Fruit fly (Drosophila melanogaster) whole organism, prepupa: ENCODE measurements around the gene CG5776.
A peak's percentile ranks its signal among the peaks of the same experiment; 100 is the strongest.

Experiments used
- Blimp-1 ChIP-seq: fragments of 200-800 bp; sonication (Bioruptor generic); optimal IDR thresholded peaks from 3 replicates; lab custom pipeline; 2017; ENCODE audit warnings: missing biosample characterization, missing genetic modification characterization, mild to moderate bottlenecking, moderate library complexity, missing genetic modification reagents
- CG11294 ChIP-seq: fragments of 200-800 bp; sonication (Bioruptor generic); IDR thresholded peaks from 2 replicates; pipeline ENCODE4 v1.3.6; 2022; ENCODE audit warnings: missing biosample characterization, missing genetic modification characterization
- CG11762 ChIP-seq: fragments of 200-800 bp; sonication (Bioruptor generic); optimal IDR thresholded peaks from 3 replicates; lab custom pipeline; 2016; ENCODE audit warnings: missing biosample characterization, missing genetic modification characterization; ENCODE audit not compliant: insufficient read depth
- CG11902 ChIP-seq: fragments of 200-800 bp; sonication (Bioruptor generic); optimal IDR thresholded peaks from 3 replicates; lab custom pipeline; 2016; ENCODE audit warnings: missing biosample characterization, missing genetic modification characterization
- CG16779 ChIP-seq: fragments of 200-800 bp; sonication (Bioruptor generic); optimal IDR thresholded peaks from 3 replicates; lab custom pipeline; 2017; ENCODE audit warnings: missing biosample characterization, mild to moderate bottlenecking, missing genetic modification characterization
- CG3032 ChIP-seq: fragments of 200-800 bp; optimal IDR thresholded peaks from 2 replicates; lab custom pipeline; 2019; ENCODE audit warnings: missing biosample characterization, mild to moderate bottlenecking, missing genetic modification characterization, moderate library complexity
- CG31627 ChIP-seq: fragments of 200-800 bp; sonication (Bioruptor generic); optimal IDR thresholded peaks from 3 replicates; lab custom pipeline; 2016; ENCODE audit warnings: missing biosample characterization, missing genetic modification characterization
- CG34406 ChIP-seq: fragments of 200-800 bp; sonication (Bioruptor generic); optimal IDR thresholded peaks from 3 replicates; lab custom pipeline; 2016; ENCODE audit warnings: missing biosample characterization, missing genetic modification characterization
- CG3919 ChIP-seq: fragments of 200-800 bp; sonication (Bioruptor generic); optimal IDR thresholded peaks from 3 replicates; lab custom pipeline; 2016; ENCODE audit warnings: missing biosample characterization, missing genetic modification characterization
- CG6808 ChIP-seq: fragments of 200-800 bp; sonication (Bioruptor generic); optimal IDR thresholded peaks from 3 replicates; lab custom pipeline; 2017; ENCODE audit warnings: missing biosample characterization, missing genetic modification characterization, mild to moderate bottlenecking, moderate library complexity, missing genetic modification reagents
- CG7368 ChIP-seq: fragments of 200-800 bp; sonication (Bioruptor generic); optimal IDR thresholded peaks from 3 replicates; lab custom pipeline; 2016; ENCODE audit warnings: missing biosample characterization, missing genetic modification characterization
- CG8119 ChIP-seq: fragments of 200-800 bp; sonication (Bioruptor generic); IDR thresholded peaks from 3 replicates; pipeline ENCODE4 v1.3.6; 2022; ENCODE audit warnings: missing biosample characterization, missing genetic modification characterization
- CG9139 ChIP-seq: fragments of 200-800 bp; sonication (Bioruptor generic); optimal IDR thresholded peaks from 3 replicates; lab custom pipeline; 2017; ENCODE audit warnings: missing biosample characterization, mild to moderate bottlenecking, missing genetic modification characterization
- Eip75B ChIP-seq: fragments of 200-800 bp; sonication (Bioruptor generic); optimal IDR thresholded peaks from 3 replicates; lab custom pipeline; 2016; ENCODE audit warnings: missing biosample characterization, missing genetic modification characterization
- Eip93F ChIP-seq: fragments of 200-800 bp; sonication (Bioruptor generic); optimal IDR thresholded peaks from 2 replicates; lab custom pipeline; 2016; ENCODE audit warnings: missing biosample characterization, mild to moderate bottlenecking, missing genetic modification characterization
- Ets21C ChIP-seq: fragments of 200-800 bp; sonication (Bioruptor generic); optimal IDR thresholded peaks from 3 replicates; lab custom pipeline; 2016; ENCODE audit warnings: missing biosample characterization, missing genetic modification characterization
- Ets96B ChIP-seq: fragments of 200-800 bp; optimal IDR thresholded peaks from 2 replicates; lab custom pipeline; 2019; ENCODE audit warnings: missing biosample characterization, mild to moderate bottlenecking, missing genetic modification characterization, moderate library complexity
- Gug ChIP-seq: fragments of 200-800 bp; sonication (Bioruptor generic); IDR thresholded peaks from 2 replicates; pipeline ENCODE4 v1.3.6; 2022; ENCODE audit warnings: missing biosample characterization, missing genetic modification characterization
- Hr38 ChIP-seq: sonication (Bioruptor generic); optimal IDR thresholded peaks from 2 replicates; lab custom pipeline; 2016; ENCODE audit warnings: missing biosample characterization, missing genetic modification characterization
- Hr39 ChIP-seq: fragments of 200-800 bp; sonication (Bioruptor generic); optimal IDR thresholded peaks from 2 replicates; lab custom pipeline; 2016; ENCODE audit warnings: missing biosample characterization, missing genetic modification characterization
- Lpt ChIP-seq: fragments of 200-800 bp; sonication (Bioruptor generic); optimal IDR thresholded peaks from 3 replicates; lab custom pipeline; 2016; ENCODE audit warnings: missing biosample characterization, missing genetic modification characterization
- Met ChIP-seq: fragments of 200-800 bp; sonication (Bioruptor generic); optimal IDR thresholded peaks from 3 replicates; lab custom pipeline; 2016; ENCODE audit warnings: missing biosample characterization, missing genetic modification characterization
- OdsH ChIP-seq: fragments of 200-800 bp; sonication (Bioruptor generic); optimal IDR thresholded peaks from 3 replicates; lab custom pipeline; 2016; ENCODE audit warnings: missing biosample characterization, missing genetic modification characterization
- Smox ChIP-seq: fragments of 200-800 bp; sonication (Bioruptor generic); optimal IDR thresholded peaks from 3 replicates; lab custom pipeline; 2016; ENCODE audit warnings: missing biosample characterization, missing genetic modification characterization
- Sox14 ChIP-seq: fragments of 200-800 bp; sonication (Bioruptor generic); optimal IDR thresholded peaks from 3 replicates; lab custom pipeline; 2016; ENCODE audit warnings: missing biosample characterization, missing genetic modification characterization
- achi ChIP-seq: fragments of 200-800 bp; sonication (Bioruptor generic); optimal IDR thresholded peaks from 3 replicates; lab custom pipeline; 2016; ENCODE audit warnings: missing biosample characterization, missing genetic modification characterization
- acj6 ChIP-seq: fragments of 200-800 bp; sonication (Bioruptor generic); optimal IDR thresholded peaks from 3 replicates; lab custom pipeline; 2016; ENCODE audit warnings: missing biosample characterization, missing genetic modification characterization
- dsx ChIP-seq: fragments of 200-800 bp; optimal IDR thresholded peaks from 3 replicates; lab custom pipeline; 2019; ENCODE audit warnings: missing biosample characterization, mild to moderate bottlenecking, missing genetic modification characterization, moderate library complexity; ENCODE audit not compliant: poor library complexity, severe bottlenecking
- eg ChIP-seq: fragments of 200-800 bp; sonication (Bioruptor generic); IDR thresholded peaks from 3 replicates; pipeline ENCODE4 v1.3.6; 2022; ENCODE audit warnings: missing biosample characterization, missing genetic modification characterization
- fkh ChIP-seq: fragments of 200-800 bp; sonication (Bioruptor generic); optimal IDR thresholded peaks from 3 replicates; lab custom pipeline; 2017; ENCODE audit warnings: missing biosample characterization, mild to moderate bottlenecking, missing genetic modification characterization, moderate library complexity
- pdm3 ChIP-seq: fragments of 200-800 bp; sonication (Bioruptor generic); optimal IDR thresholded peaks from 3 replicates; lab custom pipeline; 2016; ENCODE audit warnings: missing biosample characterization, missing genetic modification characterization
- salr ChIP-seq, 2 experiments: fragments of 200-800 bp; sonication (Bioruptor generic); optimal IDR thresholded peaks; 3 replicates each; lab custom pipeline; 2016 to 2018; ENCODE audit warnings: missing biosample characterization in 2 of 2, missing genetic modification characterization in 2 of 2, mild to moderate bottlenecking in 1 of 2
- spab ChIP-seq: fragments of 200-800 bp; sonication (Bioruptor generic); optimal IDR thresholded peaks from 2 replicates; lab custom pipeline; 2017; ENCODE audit warnings: missing biosample characterization, mild to moderate bottlenecking, missing genetic modification characterization, missing genetic modification reagents
- ss ChIP-seq, 2 experiments: fragments of 200-800 bp; sonication (Bioruptor generic); optimal IDR thresholded peaks; 2 replicates in 1 of 2; 3 replicates in 1 of 2; lab custom pipeline; 2017 to 2018; ENCODE audit warnings: mild to moderate bottlenecking in 2 of 2, missing biosample characterization in 2 of 2, missing genetic modification characterization in 2 of 2, moderate library complexity in 1 of 2
- vri ChIP-seq: fragments of 200-800 bp; sonication (Bioruptor generic); optimal IDR thresholded peaks from 3 replicates; lab custom pipeline; 2016; ENCODE audit warnings: missing biosample characterization, mild to moderate bottlenecking, missing genetic modification characterization

CG5776 gene

DNA sequence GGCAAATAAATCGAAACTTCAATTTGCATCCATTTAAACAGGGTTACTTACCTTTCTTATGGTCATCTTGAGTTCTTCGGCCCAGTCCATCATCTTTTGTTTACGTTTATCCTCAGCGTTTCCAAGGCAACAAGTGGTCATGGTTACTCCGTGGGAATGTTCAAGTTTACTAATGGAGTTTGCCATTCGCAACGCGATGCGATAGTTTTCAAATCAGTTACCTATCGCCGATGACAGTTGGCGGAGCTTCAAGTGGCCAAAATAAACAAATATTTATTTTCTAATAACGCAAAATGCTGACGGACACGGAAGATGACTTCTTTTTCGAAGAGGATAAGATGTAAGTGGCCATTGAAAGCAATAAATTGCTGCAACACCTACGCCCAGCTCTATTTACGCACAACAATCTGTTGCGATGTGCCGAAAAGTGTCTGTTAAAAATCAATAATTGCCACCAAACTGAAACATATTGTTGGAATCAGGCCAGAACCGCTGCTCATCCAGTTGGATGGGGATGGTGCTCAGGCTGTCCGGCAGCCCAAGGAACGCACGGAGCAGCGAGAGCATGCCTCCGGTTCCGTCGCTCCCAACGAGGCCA, 9.3 kb downstream of the CG5776 start, which contains the start of the genes IFT43 and PICK1:
Gene IFT43 (minus strand): TSS at position 166 of the 598 bp plus-strand sequence.
Gene PICK1 (plus strand): TSS at position 211 of the 598 bp plus-strand sequence.
- TF ChIP-seq Eip93F (GFP tag; lab: Kevin White, UChicago) (no peak), fkh (GFP tag; lab: Kevin White, UChicago) (peak; percentile 95)

DNA sequence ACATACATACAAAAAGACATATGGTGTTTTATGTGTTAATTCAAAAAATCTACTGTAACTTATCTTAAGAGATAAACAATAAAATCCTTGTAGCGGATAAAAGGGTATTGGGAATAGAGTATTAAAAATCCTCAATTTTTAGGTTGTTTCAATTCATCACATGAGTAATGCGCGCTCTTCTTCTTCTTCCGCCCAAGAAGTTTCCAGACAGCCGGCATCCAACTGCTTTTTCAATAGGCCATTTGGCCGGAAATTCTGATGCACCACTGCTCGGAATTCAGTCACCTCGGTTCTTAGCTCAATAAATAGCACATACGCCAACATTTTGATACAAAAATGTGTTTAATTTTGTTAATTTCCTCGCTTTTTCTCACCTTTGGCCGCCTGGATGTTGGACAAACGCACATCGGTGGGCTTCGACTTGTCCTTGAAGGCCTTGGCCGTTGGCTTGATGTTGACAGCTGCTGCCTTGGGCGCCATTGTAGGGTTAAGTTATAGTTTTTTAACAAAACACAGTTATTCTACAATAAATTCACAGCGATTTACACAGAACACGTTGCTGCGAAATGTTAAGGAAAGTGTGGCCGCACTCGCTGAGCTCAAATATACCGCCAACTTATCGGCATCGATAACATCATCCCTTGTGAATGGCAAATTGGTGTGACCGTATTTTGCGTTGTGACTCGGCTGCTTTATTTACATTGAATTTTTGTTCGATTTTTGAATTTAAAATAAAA, 11.7 kb downstream of the CG5776 start, which contains the start of the genes CCT4 and CG6153:
Gene CCT4 (minus strand): TSS at position 592 of the 737 bp plus-strand sequence.
Gene CG6153 (plus strand): TSS at position 651 of the 737 bp plus-strand sequence.
- no peak for TF ChIP-seq Eip93F (GFP tag; lab: Kevin White, UChicago)
- peak; percentile 93 for TF ChIP-seq fkh (GFP tag; lab: Kevin White, UChicago)
- TF ChIP-seq eg: no peak

DNA sequence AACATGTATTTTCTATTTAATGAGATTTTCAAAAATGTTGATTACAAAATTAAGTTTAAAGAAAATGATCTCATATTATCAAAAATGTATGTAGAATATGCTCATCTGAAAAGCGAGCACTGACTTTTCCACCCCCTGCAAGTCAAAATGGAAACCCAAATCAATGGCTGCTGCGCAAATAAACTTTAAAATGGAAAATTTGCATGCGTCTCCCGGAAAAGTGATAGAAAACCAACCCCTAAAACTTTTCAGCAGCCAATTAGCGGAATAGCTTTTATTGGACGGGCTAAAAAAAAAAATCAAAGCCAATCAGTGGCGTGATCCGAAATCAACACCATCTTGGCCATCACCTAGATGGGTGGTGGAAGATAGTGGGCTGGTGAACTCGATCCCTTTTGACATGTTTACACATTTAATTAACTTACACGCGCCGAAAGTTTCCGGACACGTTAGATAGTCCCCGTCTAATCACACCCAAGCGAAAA, 14.9 kb downstream of the CG5776 start:
- TF ChIP-seq CG8119 (GFP tag; lab: Robert Waterston, UW): no peak
- TF ChIP-seq eg: no peak
- TF ChIP-seq acj6 (GFP tag; lab: Kevin White, UChicago): no peak
- no peak for TF ChIP-seq Sox14 (GFP tag; lab: Kevin White, UChicago)
- TF ChIP-seq Met: no peak
- TF ChIP-seq dsx: no peak
- no peak for TF ChIP-seq CG9139 (GFP tag; lab: Kevin White, UChicago)
- no peak for TF ChIP-seq CG6808 (GFP tag; lab: Kevin White, UChicago)
- TF ChIP-seq CG16779: no peak
- TF ChIP-seq achi (GFP tag; lab: Kevin White, UChicago): no peak

DNA sequence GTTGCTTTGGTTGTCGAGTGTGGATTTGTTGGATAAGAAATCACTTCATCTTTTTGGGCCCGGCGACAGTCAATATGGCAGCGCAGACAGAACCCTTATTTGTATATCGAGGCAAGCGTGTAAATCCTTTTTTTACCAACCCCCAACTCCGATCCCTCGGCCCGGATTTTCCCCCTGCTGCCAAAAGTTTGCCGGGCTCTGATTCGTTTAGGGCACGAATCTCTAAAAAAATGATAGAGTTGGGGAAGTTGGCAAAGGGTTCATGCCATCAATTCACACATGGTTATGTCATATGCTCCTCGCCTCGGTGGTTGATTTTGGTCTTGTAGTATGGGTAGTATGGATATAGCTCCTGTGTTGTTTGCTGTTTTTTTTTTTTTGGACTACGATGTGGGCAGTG, 17.4 kb downstream of the CG5776 start:
- TF ChIP-seq salr (GFP tag; optimal IDR thresholded peaks at IDR 0.05; lab: Kevin White, UChicago) (no peak), CG11902 (GFP tag; lab: Kevin White, UChicago) (no peak), Gug (GFP tag; lab: Robert Waterston, UW) (no peak), spab (GFP tag; lab: Kevin White, UChicago) (no peak), Ets21C (GFP tag; lab: Kevin White, UChicago) (no peak), Blimp-1 (GFP tag; lab: Kevin White, UChicago) (no peak), eg (no peak), ss (GFP tag; optimal IDR thresholded peaks at IDR 0.05; lab: Kevin White, UChicago) (no peak), Eip75B (GFP tag; lab: Kevin White, UChicago) (no peak), CG34406 (GFP tag; lab: Kevin White, UChicago) (no peak), fkh (GFP tag; lab: Kevin White, UChicago) (no peak), CG7368 (no peak)

DNA sequence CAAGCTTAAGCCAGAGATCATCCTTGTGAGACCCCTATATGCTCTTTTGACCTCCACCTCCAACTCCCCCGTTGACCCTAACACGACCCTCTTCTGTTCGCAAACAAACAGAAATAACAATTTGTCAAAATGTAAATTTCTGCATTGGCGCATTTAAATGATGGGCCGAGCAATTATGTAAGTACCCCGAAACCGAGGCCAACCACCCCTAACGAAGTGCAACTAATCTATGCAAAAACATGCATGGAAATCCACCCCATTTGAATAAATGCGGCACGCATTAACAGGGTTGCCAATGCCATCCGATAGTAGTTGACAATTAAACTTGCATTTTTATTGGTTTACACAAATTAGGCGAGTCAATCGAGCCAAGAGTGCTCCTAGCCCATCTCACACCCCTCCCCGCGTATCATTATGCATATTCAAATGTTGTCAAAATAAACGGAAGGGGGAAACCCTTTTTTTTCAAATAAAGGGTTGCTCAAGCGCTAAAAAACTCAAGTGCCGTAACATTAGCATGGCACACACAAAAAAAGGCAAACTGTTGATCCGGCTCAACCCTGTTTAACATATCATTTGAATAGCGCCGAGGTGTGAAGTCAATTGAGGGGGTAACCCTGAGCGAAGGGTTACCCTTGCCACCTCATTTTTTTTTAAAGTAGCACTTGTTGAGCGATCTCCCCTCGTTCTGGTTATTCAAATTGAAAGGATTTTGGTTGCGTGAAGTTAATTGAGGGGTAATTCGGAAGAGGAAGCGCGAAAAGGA, 22.5 kb downstream of the CG5776 start:
- peak; percentile 19 for TF ChIP-seq Hr39
- TF ChIP-seq CG31627: no peak

DNA sequence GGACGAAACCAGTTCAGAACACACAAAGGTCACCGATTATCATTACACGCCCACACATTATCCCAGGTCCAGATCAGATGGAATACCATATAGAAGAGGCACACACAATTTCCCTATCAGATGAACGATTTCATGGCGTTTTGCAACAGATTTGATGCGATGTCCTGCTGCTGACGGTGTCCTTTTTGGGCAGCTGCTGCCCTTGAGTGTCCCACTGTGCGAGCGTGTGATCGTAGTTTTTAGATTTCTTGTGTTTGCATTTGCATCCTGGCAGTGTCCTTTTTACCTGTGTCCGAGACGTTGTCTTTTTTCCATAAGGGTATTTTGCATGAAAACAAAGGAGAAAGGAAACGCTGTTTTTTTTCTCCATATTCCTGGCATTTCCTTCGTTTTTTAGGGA, 24.9 kb downstream of the CG5776 start:
- no peak for TF ChIP-seq achi (GFP tag; lab: Kevin White, UChicago)
- TF ChIP-seq fkh (GFP tag; lab: Kevin White, UChicago): no peak
- TF ChIP-seq Lpt: no peak
- no peak for TF ChIP-seq vri
- TF ChIP-seq pdm3 (GFP tag; lab: Kevin White, UChicago): no peak
- TF ChIP-seq CG11294: no peak
- TF ChIP-seq Met: no peak
- no peak for TF ChIP-seq OdsH (GFP tag; lab: Kevin White, UChicago)
- TF ChIP-seq Smox (GFP tag; lab: Kevin White, UChicago): no peak
- TF ChIP-seq CG16779: no peak
- no peak for TF ChIP-seq CG3032 (tag; lab: Kevin White, UChicago)
- no peak for TF ChIP-seq Hr38 (GFP tag; lab: Kevin White, UChicago)
- no peak for TF ChIP-seq CG11762 (GFP tag; lab: Kevin White, UChicago)
- no peak for TF ChIP-seq ss (GFP tag; optimal IDR thresholded peaks at IDR 0.05; lab: Kevin White, UChicago)
- TF ChIP-seq spab (GFP tag; lab: Kevin White, UChicago): no peak
- no peak for TF ChIP-seq CG3919 (GFP tag; lab: Kevin White, UChicago)
- TF ChIP-seq Ets96B: no peak
